Worm (Caenorhabditis elegans) whole organism, L3 larva: Measurements from ENCODE around the gene C36A4.10.

Experiments
- R02D3.7 ChIP-seq: fragments of 150-350 bp; optimal IDR thresholded peaks from 2 replicates; lab custom pipeline; 2014; ENCODE audit warnings: missing biosample characterization, missing genetic modification characterization
- ZK546.5 ChIP-seq: sonication (generic microtip); optimal IDR thresholded peaks from 2 replicates; lab custom pipeline; 2017; ENCODE audit warnings: missing biosample characterization, missing genetic modification characterization
- aly-2 ChIP-seq: fragments of 150-350 bp; optimal IDR thresholded peaks from 2 replicates; lab custom pipeline; 2014; ENCODE audit warnings: missing biosample characterization, missing genetic modification characterization
- ama-1 ChIP-seq: fragments of 150-350 bp; optimal IDR thresholded peaks from 2 replicates; lab custom pipeline; 2018
- ceh-16 ChIP-seq: sonication (generic microtip); optimal IDR thresholded peaks from 2 replicates; lab custom pipeline; 2017; ENCODE audit warnings: missing biosample characterization, missing genetic modification characterization
- ceh-28 ChIP-seq: fragments of 150-350 bp; optimal IDR thresholded peaks from 2 replicates; lab custom pipeline; 2014; ENCODE audit warnings: missing biosample characterization, missing genetic modification reagents, missing genetic modification characterization
- daf-12 ChIP-seq: fragments of 150-350 bp; optimal IDR thresholded peaks from 2 replicates; lab custom pipeline; 2014; ENCODE audit warnings: missing biosample characterization, missing genetic modification reagents, missing genetic modification characterization
- egl-27 ChIP-seq: sonication (generic microtip); optimal IDR thresholded peaks from 4 replicates; lab custom pipeline; 2017; ENCODE audit warnings: missing biosample characterization, missing genetic modification reagents, missing genetic modification characterization
- egl-5 ChIP-seq: fragments of 150-350 bp; optimal IDR thresholded peaks from 2 replicates; lab custom pipeline; 2017; ENCODE audit warnings: missing biosample characterization, missing genetic modification reagents, missing genetic modification characterization, inconsistent platforms
- elt-1 ChIP-seq: fragments of 150-350 bp; optimal IDR thresholded peaks from 2 replicates; lab custom pipeline; 2014; ENCODE audit warnings: missing biosample characterization, missing genetic modification characterization
- elt-2 ChIP-seq: sonication (generic microtip); optimal IDR thresholded peaks from 2 replicates; lab custom pipeline; 2016; ENCODE audit warnings: missing genetic modification reagents, mild to moderate bottlenecking, missing genetic modification characterization, missing compliant biosample characterization
- fkh-10 ChIP-seq: sonication (generic microtip); optimal IDR thresholded peaks from 2 replicates; lab custom pipeline; 2017; ENCODE audit warnings: missing biosample characterization, missing genetic modification reagents, missing genetic modification characterization
- fkh-2 ChIP-seq: fragments of 150-350 bp; optimal IDR thresholded peaks from 2 replicates; lab custom pipeline; 2014; ENCODE audit warnings: missing biosample characterization, missing genetic modification reagents, missing genetic modification characterization
- fos-1 ChIP-seq: fragments of 150-350 bp; optimal IDR thresholded peaks from 2 replicates; lab custom pipeline; 2014; ENCODE audit warnings: missing biosample characterization, missing genetic modification characterization
- hmg-11 ChIP-seq: sonication (generic microtip); optimal IDR thresholded peaks from 2 replicates; lab custom pipeline; 2016; ENCODE audit warnings: missing genetic modification characterization, missing compliant biosample characterization
- jun-1 ChIP-seq: fragments of 150-350 bp; optimal IDR thresholded peaks from 2 replicates; lab custom pipeline; 2014; ENCODE audit warnings: missing biosample characterization, missing genetic modification reagents, missing genetic modification characterization
- lin-15B ChIP-seq: fragments of 150-350 bp; optimal IDR thresholded peaks from 2 replicates; lab custom pipeline; 2014; ENCODE audit warnings: missing biosample characterization, missing genetic modification characterization
- lsy-12 ChIP-seq: sonication (generic microtip); optimal IDR thresholded peaks from 2 replicates; lab custom pipeline; 2016; ENCODE audit warnings: mild to moderate bottlenecking, missing genetic modification characterization, missing compliant biosample characterization
- mdl-1 ChIP-seq: fragments of 150-350 bp; optimal IDR thresholded peaks from 2 replicates; lab custom pipeline; 2014; ENCODE audit warnings: missing biosample characterization, missing genetic modification characterization
- nfya-1 ChIP-seq: sonication (generic microtip); optimal IDR thresholded peaks from 2 replicates; lab custom pipeline; 2017; ENCODE audit warnings: missing genetic modification characterization, mild to moderate bottlenecking, missing compliant biosample characterization, antibody characterized with exemption, moderate library complexity; ENCODE audit not compliant: insufficient read depth
- nhr-11 ChIP-seq: fragments of 150-350 bp; optimal IDR thresholded peaks from 2 replicates; lab custom pipeline; 2014; ENCODE audit warnings: missing biosample characterization, missing genetic modification characterization
- nhr-12 ChIP-seq: fragments of 150-350 bp; optimal IDR thresholded peaks from 2 replicates; lab custom pipeline; 2014; ENCODE audit warnings: missing biosample characterization, missing genetic modification characterization
- nhr-23 ChIP-seq: fragments of 150-350 bp; optimal IDR thresholded peaks from 2 replicates; lab custom pipeline; 2014; ENCODE audit warnings: missing biosample characterization, missing genetic modification reagents, missing genetic modification characterization
- nhr-237 ChIP-seq: fragments of 150-350 bp; optimal IDR thresholded peaks from 2 replicates; lab custom pipeline; 2014; ENCODE audit warnings: missing biosample characterization, missing genetic modification characterization
- nhr-25 ChIP-seq: sonication (generic microtip); optimal IDR thresholded peaks from 2 replicates; lab custom pipeline; 2017; ENCODE audit warnings: missing biosample characterization, missing genetic modification characterization
- nhr-28 ChIP-seq: fragments of 150-350 bp; optimal IDR thresholded peaks from 2 replicates; lab custom pipeline; 2014; ENCODE audit warnings: missing biosample characterization, missing genetic modification characterization
- nhr-43 ChIP-seq: sonication (generic microtip); optimal IDR thresholded peaks from 2 replicates; lab custom pipeline; 2016; ENCODE audit warnings: mild to moderate bottlenecking, missing genetic modification characterization, missing compliant biosample characterization; ENCODE audit not compliant: poor library complexity, severe bottlenecking
- nhr-76 ChIP-seq: fragments of 150-350 bp; sonication (generic microtip); optimal IDR thresholded peaks from 5 replicates; lab custom pipeline; 2014; ENCODE audit warnings: missing biosample characterization, missing genetic modification characterization
- nhr-77 ChIP-seq: fragments of 150-350 bp; optimal IDR thresholded peaks from 2 replicates; lab custom pipeline; 2014; ENCODE audit warnings: missing biosample characterization, missing genetic modification characterization
- pha-4 ChIP-seq: fragments of 150-350 bp; optimal IDR thresholded peaks from 2 replicates; lab custom pipeline; 2014; ENCODE audit warnings: missing biosample characterization, missing genetic modification reagents, missing genetic modification characterization
- pqm-1 ChIP-seq: fragments of 150-350 bp; optimal IDR thresholded peaks from 2 replicates; lab custom pipeline; 2017; ENCODE audit warnings: missing biosample characterization, missing genetic modification characterization, inconsistent platforms
- snpc-4 ChIP-seq: fragments of 150-350 bp; optimal IDR thresholded peaks from 2 replicates; lab custom pipeline; 2014; ENCODE audit warnings: missing biosample characterization, missing genetic modification characterization
- tbx-2 ChIP-seq: sonication (generic microtip); optimal IDR thresholded peaks from 2 replicates; lab custom pipeline; 2016; ENCODE audit warnings: mild to moderate bottlenecking, missing genetic modification characterization, missing compliant biosample characterization
- unc-39 ChIP-seq: sonication (generic microtip); optimal IDR thresholded peaks from 4 replicates; lab custom pipeline; 2017; ENCODE audit warnings: missing biosample characterization, missing genetic modification characterization
- unc-62 ChIP-seq: fragments of 150-350 bp; sonication (generic microtip); optimal IDR thresholded peaks from 4 replicates; lab custom pipeline; 2014; ENCODE audit warnings: missing biosample characterization, missing genetic modification reagents, missing genetic modification characterization
- zag-1 ChIP-seq: fragments of 150-350 bp; optimal IDR thresholded peaks from 2 replicates; lab custom pipeline; 2014; ENCODE audit warnings: missing biosample characterization, missing genetic modification characterization
- ztf-4 ChIP-seq: fragments of 150-350 bp; optimal IDR thresholded peaks from 2 replicates; lab custom pipeline; 2014; ENCODE audit warnings: missing biosample characterization, missing genetic modification characterization

C36A4.10 gene

ce11 chrIII:3874895-3875294 lies 43.6 kb upstream of the C36A4.10 start:
- TF ChIP-seq elt-2 (tag; lab: Kevin White, UChicago) (peak; percentile 45), pha-4 (tag; lab: Kevin White, UChicago) (peak; percentile 34), egl-5 (tag; lab: Kevin White, UChicago) (no peak), fos-1 (tag; lab: Kevin White, UChicago) (no peak)

- TF ChIP-seq nhr-25 (peak; percentile 69), nhr-12 (tag; lab: Kevin White, UChicago) (no peak)
- TF ChIP-seq, all 47 proteins: peak for 1
Observed at ce11 chrIII:3874492-3874891, 43.2 kb upstream of the C36A4.10 start.

- TF ChIP-seq ama-1 (lab: Kevin White, UChicago) (no peak), ZK546.5 (tag; lab: Kevin White, UChicago) (no peak), fkh-2 (tag; lab: Kevin White, UChicago) (no peak), tbx-2 (no peak), nhr-25 (peak; percentile 39), elt-2 (tag; lab: Kevin White, UChicago) (peak; percentile 52), pqm-1 (tag; lab: Kevin White, UChicago) (peak; percentile 25), ceh-16 (tag; lab: Kevin White, UChicago) (no peak), lin-15B (tag; lab: Kevin White, UChicago) (no peak), mdl-1 (tag; lab: Kevin White, UChicago) (no peak), pha-4 (tag; lab: Kevin White, UChicago) (peak; percentile 83)
- TF ChIP-seq, all 47 proteins: peak for 4
Observed at ce11 chrIII:3873424-3873823, 42.1 kb upstream of the C36A4.10 start.

- TF ChIP-seq daf-12 (no peak), egl-5 (tag; lab: Kevin White, UChicago) (no peak), nhr-43 (tag; lab: Kevin White, UChicago) (no peak), egl-27 (tag; lab: Kevin White, UChicago) (no peak), nhr-76 (tag; lab: Kevin White, UChicago) (no peak), R02D3.7 (tag; lab: Kevin White, UChicago) (no peak), zag-1 (tag; lab: Kevin White, UChicago) (no peak), aly-2 (tag; lab: Kevin White, UChicago) (no peak), fkh-10 (no peak), mdl-1 (tag; lab: Kevin White, UChicago) (no peak)
Observed at ce11 chrIII:3872978-3873377, 41.7 kb upstream of the C36A4.10 start.

ce11 chrIII:3871763-3872486 lies 40.6 kb upstream of the C36A4.10 start:
- no peak for TF ChIP-seq nhr-25
- TF ChIP-seq nhr-77 = no peak
- no peak for TF ChIP-seq unc-39 (tag; lab: Kevin White, UChicago)
- no peak for TF ChIP-seq nhr-43 (tag; lab: Kevin White, UChicago)
- peak; percentile 34 for TF ChIP-seq elt-2 (tag; lab: Kevin White, UChicago)
- peak; percentile 13 for TF ChIP-seq pqm-1 (tag; lab: Kevin White, UChicago)
- TF ChIP-seq egl-27 (tag; lab: Kevin White, UChicago) = no peak
- TF ChIP-seq nfya-1 (tag; lab: Kevin White, UChicago) = no peak
- TF ChIP-seq hmg-11 = no peak
- TF ChIP-seq unc-62 (GFP tag; lab: Kevin White, UChicago) = no peak

ce11 chrIII:3869292-3869781 lies 38.1 kb upstream of the C36A4.10 start:
- TF ChIP-seq unc-62 (GFP tag; lab: Kevin White, UChicago) (no peak), lin-15B (tag; lab: Kevin White, UChicago) (no peak), snpc-4 (tag; lab: Kevin White, UChicago) (no peak), zag-1 (tag; lab: Kevin White, UChicago) (no peak), ztf-4 (tag; lab: Kevin White, UChicago) (no peak), mdl-1 (tag; lab: Kevin White, UChicago) (no peak), hmg-11 (no peak), elt-1 (tag; lab: Kevin White, UChicago) (no peak), nhr-28 (tag; lab: Kevin White, UChicago) (no peak), elt-2 (tag; lab: Kevin White, UChicago) (peak; percentile 17), nhr-77 (peak; percentile 74), nhr-11 (tag; lab: Kevin White, UChicago) (no peak), lsy-12 (tag; lab: Kevin White, UChicago) (peak; percentile 17), jun-1 (no peak), ceh-28 (tag; lab: Kevin White, UChicago) (peak; percentile 45), nhr-23 (tag; lab: Kevin White, UChicago) (peak; percentile 44), fos-1 (tag; lab: Kevin White, UChicago) (no peak), tbx-2 (no peak), fkh-10 (no peak), nhr-76 (tag; lab: Kevin White, UChicago) (no peak), aly-2 (tag; lab: Kevin White, UChicago) (peak; percentile 75), fkh-2 (tag; lab: Kevin White, UChicago) (no peak), ceh-16 (tag; lab: Kevin White, UChicago) (no peak), nhr-25 (peak; percentile 52), pha-4 (tag; lab: Kevin White, UChicago) (no peak), nhr-237 (tag; lab: Kevin White, UChicago) (no peak), ZK546.5 (tag; lab: Kevin White, UChicago) (no peak), nhr-43 (tag; lab: Kevin White, UChicago) (no peak), R02D3.7 (tag; lab: Kevin White, UChicago) (peak; percentile 45), egl-5 (tag; lab: Kevin White, UChicago) (no peak)
